Fruit fly (Drosophila melanogaster) whole organism, embryonic: ENCODE results near the gene CG2841.

Experiments used
- ATbp ChIP-seq: fragments of 200-800 bp; sonication (Bioruptor generic); optimal IDR thresholded peaks from 2 replicates; lab custom pipeline; 2017; ENCODE audit warnings: missing biosample characterization, mild to moderate bottlenecking, missing genetic modification characterization, missing genetic modification reagents
- Antp ChIP-seq: fragments of 200-800 bp; sonication (Bioruptor generic); optimal IDR thresholded peaks from 3 replicates; lab custom pipeline; 2016; ENCODE audit warnings: missing biosample characterization, missing genetic modification characterization
- Atf6 ChIP-seq: fragments of 200-800 bp; sonication (Bioruptor generic); IDR thresholded peaks from 2 replicates; pipeline ENCODE4 v1.3.6; 2022; ENCODE audit warnings: missing biosample characterization, missing genetic modification characterization
- Blimp-1 ChIP-seq: fragments of 200-800 bp; sonication (Bioruptor generic); optimal IDR thresholded peaks from 3 replicates; lab custom pipeline; 2018; ENCODE audit warnings: missing biosample characterization, missing genetic modification characterization, mild to moderate bottlenecking, moderate library complexity, missing genetic modification reagents
- CG10959 ChIP-seq: fragments of 200-800 bp; sonication (Bioruptor generic); IDR thresholded peaks from 2 replicates; pipeline ENCODE4 v1.3.6; 2022; ENCODE audit warnings: missing biosample characterization, missing genetic modification characterization
- CG11398 ChIP-seq: fragments of 200-800 bp; sonication (Bioruptor generic); optimal IDR thresholded peaks from 2 replicates; lab custom pipeline; 2016; ENCODE audit warnings: missing biosample characterization, missing genetic modification characterization
- CG11695 ChIP-seq: fragments of 200-800 bp; sonication (Bioruptor generic); IDR thresholded peaks from 3 replicates; pipeline ENCODE4 v1.3.6; 2022; ENCODE audit warnings: missing biosample characterization, missing genetic modification characterization
- CG13775 ChIP-seq: fragments of 200-800 bp; sonication (Bioruptor generic); optimal IDR thresholded peaks from 3 replicates; lab custom pipeline; 2017; ENCODE audit warnings: missing biosample characterization, mild to moderate bottlenecking, missing genetic modification characterization
- CG14667 ChIP-seq: fragments of 200-800 bp; sonication (Bioruptor generic); IDR thresholded peaks from 2 replicates; pipeline ENCODE4 v1.3.6; 2022; ENCODE audit warnings: missing biosample characterization, missing genetic modification characterization
- CG15696 ChIP-seq: fragments of 200-800 bp; sonication (Bioruptor generic); optimal IDR thresholded peaks from 2 replicates; lab custom pipeline; 2019; ENCODE audit warnings: missing biosample characterization, mild to moderate bottlenecking, missing genetic modification characterization, moderate library complexity
- CG17829 ChIP-seq: fragments of 200-800 bp; optimal IDR thresholded peaks from 2 replicates; lab custom pipeline; 2019; ENCODE audit warnings: missing biosample characterization, mild to moderate bottlenecking, missing genetic modification characterization, moderate library complexity
- CG18262 ChIP-seq: fragments of 200-800 bp; optimal IDR thresholded peaks from 3 replicates; lab custom pipeline; 2019; ENCODE audit warnings: missing biosample characterization, mild to moderate bottlenecking, missing genetic modification characterization, moderate library complexity
- CG18599 ChIP-seq: fragments of 200-800 bp; sonication (Bioruptor generic); optimal IDR thresholded peaks from 3 replicates; lab custom pipeline; 2017; ENCODE audit warnings: missing biosample characterization, missing genetic modification characterization, mild to moderate bottlenecking, moderate library complexity, missing genetic modification reagents
- CG2712 ChIP-seq: fragments of 200-800 bp; optimal IDR thresholded peaks from 3 replicates; lab custom pipeline; 2019; ENCODE audit warnings: missing biosample characterization, mild to moderate bottlenecking, missing genetic modification characterization, moderate library complexity
- CG2875 ChIP-seq: fragments of 200-800 bp; sonication (Bioruptor generic); optimal IDR thresholded peaks from 2 replicates; lab custom pipeline; 2017; ENCODE audit warnings: missing biosample characterization, mild to moderate bottlenecking, missing genetic modification characterization, missing genetic modification reagents
- CG34224 ChIP-seq: fragments of 200-800 bp; sonication (Bioruptor generic); IDR thresholded peaks from 3 replicates; pipeline ENCODE4 v1.3.6; 2022; ENCODE audit warnings: missing biosample characterization, missing genetic modification characterization; ENCODE audit not compliant: partially characterized antibody
- CG4328 ChIP-seq: fragments of 200-800 bp; sonication (Bioruptor generic); optimal IDR thresholded peaks from 3 replicates; lab custom pipeline; 2017; ENCODE audit warnings: missing biosample characterization, missing genetic modification reagents, missing genetic modification characterization
- CG4404 ChIP-seq: fragments of 200-800 bp; sonication (Bioruptor generic); IDR thresholded peaks from 2 replicates; pipeline ENCODE4 v1.3.6; 2022; ENCODE audit warnings: missing biosample characterization, missing genetic modification characterization
- CG6654 ChIP-seq: fragments of 200-800 bp; sonication (Bioruptor generic); optimal IDR thresholded peaks from 2 replicates; lab custom pipeline; 2017; ENCODE audit warnings: missing biosample characterization, mild to moderate bottlenecking, missing genetic modification characterization
- CG8290 ChIP-seq, 3 experiments: fragments of 200-800 bp; sonication (Bioruptor generic); optimal IDR thresholded peaks; 2 replicates each; lab custom pipeline; 2016 to 2019; ENCODE audit warnings: missing biosample characterization in 3 of 3, missing genetic modification characterization in 3 of 3, mild to moderate bottlenecking in 2 of 3, moderate library complexity in 1 of 3
- CG8359 ChIP-seq: fragments of 200-800 bp; sonication (Bioruptor generic); optimal IDR thresholded peaks from 2 replicates; lab custom pipeline; 2017; ENCODE audit warnings: missing biosample characterization, mild to moderate bottlenecking, missing genetic modification characterization, borderline replicate concordance
- CTCF ChIP-seq: fragments of 200-800 bp; sonication (Bioruptor generic); optimal IDR thresholded peaks from 2 replicates; lab custom pipeline; 2017; ENCODE audit warnings: missing biosample characterization, mild to moderate bottlenecking, missing genetic modification characterization, moderate library complexity
- CrebB ChIP-seq: fragments of 200-800 bp; sonication (Bioruptor generic); optimal IDR thresholded peaks from 3 replicates; lab custom pipeline; 2018; ENCODE audit warnings: missing biosample characterization, mild to moderate bottlenecking, missing genetic modification characterization
- D19B ChIP-seq: fragments of 200-800 bp; sonication (Bioruptor generic); optimal IDR thresholded peaks from 2 replicates; lab custom pipeline; 2017; ENCODE audit warnings: missing biosample characterization, mild to moderate bottlenecking, missing genetic modification characterization
- Dad ChIP-seq: fragments of 200-800 bp; sonication (Bioruptor generic); optimal IDR thresholded peaks from 3 replicates; lab custom pipeline; 2016; ENCODE audit warnings: missing biosample characterization, missing genetic modification characterization
- Dek ChIP-seq: fragments of 200-800 bp; sonication (Bioruptor generic); optimal IDR thresholded peaks from 3 replicates; lab custom pipeline; 2019; ENCODE audit warnings: missing biosample characterization, mild to moderate bottlenecking, missing genetic modification characterization, moderate library complexity
- Dip3 ChIP-seq: fragments of 200-800 bp; sonication (Bioruptor generic); optimal IDR thresholded peaks from 3 replicates; lab custom pipeline; 2016; ENCODE audit warnings: missing biosample characterization, missing genetic modification characterization
- HLH3B ChIP-seq: fragments of 200-800 bp; sonication (Bioruptor generic); IDR thresholded peaks from 2 replicates; pipeline ENCODE4 v1.3.6; 2022; ENCODE audit warnings: missing biosample characterization, missing genetic modification characterization
- NFAT ChIP-seq: fragments of 200-800 bp; sonication (Bioruptor generic); IDR thresholded peaks from 2 replicates; pipeline ENCODE4 v1.3.6; 2022; ENCODE audit warnings: missing biosample characterization, missing genetic modification characterization
- Pdp1 ChIP-seq, 2 experiments: fragments of 200-800 bp; sonication (Bioruptor generic); optimal IDR thresholded peaks; 3 replicates each; lab custom pipeline; 2016; ENCODE audit warnings: missing biosample characterization in 2 of 2, missing genetic modification characterization in 2 of 2, mild to moderate bottlenecking in 1 of 2, moderate library complexity in 1 of 2
- al ChIP-seq: fragments of 200-800 bp; sonication (Bioruptor generic); IDR thresholded peaks from 2 replicates; pipeline ENCODE4 v1.3.6; 2022; ENCODE audit warnings: missing biosample characterization, missing genetic modification characterization
- ase ChIP-seq: fragments of 200-800 bp; sonication (Bioruptor generic); IDR thresholded peaks from 3 replicates; pipeline ENCODE4 v1.3.6; 2022; ENCODE audit warnings: missing biosample characterization, missing genetic modification characterization
- cad ChIP-seq: fragments of >200 bp; optimal IDR thresholded peaks from 2 replicates; lab custom pipeline; 2017; ENCODE audit warnings: missing biosample characterization, missing genetic modification characterization
- cas ChIP-seq: fragments of 200-800 bp; sonication (Bioruptor generic); IDR thresholded peaks from 2 replicates; pipeline ENCODE4 v1.3.6; 2022; ENCODE audit warnings: missing biosample characterization, missing genetic modification characterization
- disco-r ChIP-seq: fragments of 200-800 bp; sonication (Bioruptor generic); optimal IDR thresholded peaks from 2 replicates; lab custom pipeline; 2016; ENCODE audit warnings: missing biosample characterization, missing genetic modification characterization
- dmrt99B ChIP-seq: fragments of 200-800 bp; sonication (Bioruptor generic); optimal IDR thresholded peaks from 2 replicates; lab custom pipeline; 2018; ENCODE audit warnings: missing biosample characterization, mild to moderate bottlenecking, missing genetic modification characterization, moderate library complexity
- h ChIP-seq: fragments of >200 bp; optimal IDR thresholded peaks from 2 replicates; lab custom pipeline; 2017
- inv ChIP-seq: fragments of 200-800 bp; sonication (Bioruptor generic); IDR thresholded peaks from 2 replicates; pipeline ENCODE4 v1.3.6; 2022; ENCODE audit warnings: missing biosample characterization, missing genetic modification characterization; ENCODE audit not compliant: partially characterized antibody
- kah ChIP-seq: fragments of 200-800 bp; sonication (Bioruptor generic); optimal IDR thresholded peaks from 2 replicates; lab custom pipeline; 2018; ENCODE audit warnings: missing biosample characterization, mild to moderate bottlenecking, missing genetic modification characterization
- kni ChIP-seq: fragments of 200-800 bp; sonication (Bioruptor generic); optimal IDR thresholded peaks from 3 replicates; lab custom pipeline; 2017; ENCODE audit warnings: mild to moderate bottlenecking, missing biosample characterization, missing genetic modification reagents, missing genetic modification characterization
- nom ChIP-seq: fragments of 200-800 bp; sonication (Bioruptor generic); optimal IDR thresholded peaks from 2 replicates; lab custom pipeline; 2017; ENCODE audit warnings: missing biosample characterization, missing genetic modification characterization, mild to moderate bottlenecking, moderate library complexity, missing genetic modification reagents
- org-1 ChIP-seq: fragments of 200-800 bp; sonication (Bioruptor generic); optimal IDR thresholded peaks from 2 replicates; lab custom pipeline; 2017; ENCODE audit warnings: missing biosample characterization, missing genetic modification characterization
- otp ChIP-seq: fragments of 200-800 bp; sonication (Bioruptor generic); IDR thresholded peaks from 3 replicates; pipeline ENCODE4, ENCODE4 v1.3.6; 2022; ENCODE audit warnings: missing biosample characterization, missing genetic modification characterization
- ranshi ChIP-seq: fragments of 200-800 bp; sonication (Bioruptor generic); IDR thresholded peaks from 2 replicates; pipeline ENCODE4 v1.3.6; 2022; ENCODE audit warnings: missing biosample characterization, missing genetic modification characterization
- run ChIP-seq: fragments of 200-800 bp; sonication (Bioruptor generic); optimal IDR thresholded peaks from 3 replicates; lab custom pipeline; 2018; ENCODE audit warnings: missing biosample characterization, mild to moderate bottlenecking, missing genetic modification characterization
- sd ChIP-seq: fragments of 200-800 bp; sonication (Bioruptor generic); optimal IDR thresholded peaks from 3 replicates; lab custom pipeline; 2018; ENCODE audit warnings: missing biosample characterization, mild to moderate bottlenecking, missing genetic modification characterization, moderate library complexity
- sisA ChIP-seq: fragments of 200-800 bp; sonication (Bioruptor generic); IDR thresholded peaks from 2 replicates; pipeline ENCODE4 v1.3.6; 2022; ENCODE audit warnings: missing biosample characterization, missing genetic modification characterization
- twi ChIP-seq: fragments of 200-800 bp; optimal IDR thresholded peaks from 2 replicates; lab custom pipeline; 2019; ENCODE audit warnings: missing biosample characterization, mild to moderate bottlenecking, missing genetic modification characterization, moderate library complexity
- zfh1 ChIP-seq: fragments of 200-800 bp; sonication (Bioruptor generic); IDR thresholded peaks from 3 replicates; pipeline ENCODE4 v1.3.6; 2022; ENCODE audit warnings: missing biosample characterization, missing genetic modification characterization

CG2841 gene

dm6 chrX:2296230-2297044 lies 69.7 kb downstream of the CG2841 start (continued):
- TF ChIP-seq CG18262 (tag; lab: Kevin White, UChicago) (peak; percentile 98), kni (GFP tag; lab: Kevin White, UChicago) (peak; percentile 83), CG14667 (GFP tag; lab: Robert Waterston, UW) (peak; percentile 71), CG10959 (peak; percentile 62), CG2712 (peak; percentile 94), Blimp-1 (GFP tag; lab: Kevin White, UChicago) (peak; percentile 93), kah (GFP tag; lab: Kevin White, UChicago) (peak; percentile 88), cad (no peak), CG17829 (tag; lab: Kevin White, UChicago) (peak; percentile 91), Dad (GFP tag; lab: Kevin White, UChicago) (peak; percentile 87), CrebB (tag; lab: Kevin White, UChicago) (peak; percentile 87), disco-r (GFP tag; lab: Kevin White, UChicago) (peak; percentile 89), run (peak; percentile 91), ase (GFP tag; lab: Robert Waterston, UW) (peak; percentile 66; the same call in 2 of the 3 replicates), CG8290 (GFP tag; optimal IDR thresholded peaks at IDR 0.05; lab: Kevin White, UChicago) (peak; percentile 89), CG8290 (tag; optimal IDR thresholded peaks at IDR 0.05; lab: Kevin White, UChicago) (peak; percentile 75 to 83), CG6654 (GFP tag; lab: Kevin White, UChicago) (peak; percentile 85), CG11695 (GFP tag; lab: Robert Waterston, UW) (peak; percentile 87), CG4404 (GFP tag; lab: Robert Waterston, UW) (peak; percentile 86), D19B (GFP tag; lab: Kevin White, UChicago) (peak; percentile 84), zfh1 (GFP tag; lab: Robert Waterston, UW) (peak; percentile 74; the same call in 2 of the 3 replicates), sd (tag; lab: Kevin White, UChicago) (peak; percentile 81), CG18599 (GFP tag; lab: Kevin White, UChicago) (peak; percentile 94), CG34224 (GFP tag; lab: Robert Waterston, UW) (no peak), al (GFP tag; lab: Robert Waterston, UW) (peak; percentile 69), otp (GFP tag; lab: Robert Waterston, UW) (no peak), cas (GFP tag; lab: Robert Waterston, UW) (peak; percentile 52; the same call in 1 of the 2 replicates), h (lab: Kevin White, UChicago) (no peak), CG11398 (GFP tag; lab: Kevin White, UChicago) (peak; percentile 95), nom (GFP tag; lab: Kevin White, UChicago) (peak; percentile 82), inv (GFP tag; lab: Robert Waterston, UW) (no peak), ATbp (GFP tag; lab: Kevin White, UChicago) (peak; percentile 90), dmrt99B (tag; lab: Kevin White, UChicago) (peak; percentile 96), Dip3 (GFP tag; lab: Kevin White, UChicago) (peak; percentile 81), CG13775 (GFP tag; lab: Kevin White, UChicago) (peak; percentile 94), twi (tag; lab: Kevin White, UChicago) (peak; percentile 88), CTCF (peak; percentile 65), CG15696 (tag; lab: Kevin White, UChicago) (peak; percentile 89), HLH3B (peak; percentile 72; the same call in 1 of the 2 replicates), CG4328 (GFP tag; lab: Kevin White, UChicago) (peak; percentile 87), sisA (GFP tag; lab: Robert Waterston, UW) (peak; percentile 77), ranshi (GFP tag; lab: Robert Waterston, UW) (peak; percentile 70; the same call in 1 of the 2 replicates), CG8359 (GFP tag; lab: Kevin White, UChicago) (peak; percentile 88), Dek (tag; lab: Kevin White, UChicago) (peak; percentile 87), Atf6 (GFP tag; lab: Robert Waterston, UW) (peak; percentile 87), Antp (GFP tag; lab: Kevin White, UChicago) (peak; percentile 96), CG2875 (GFP tag; lab: Kevin White, UChicago) (peak; percentile 94), Pdp1 (GFP tag; optimal IDR thresholded peaks at IDR 0.05; lab: Kevin White, UChicago) (peak; percentile 87 to 96), org-1 (GFP tag; lab: Kevin White, UChicago) (peak; percentile 98), NFAT (GFP tag; lab: Robert Waterston, UW) (peak; percentile 55; the same call in 1 of the 2 replicates)
